Worm (Caenorhabditis elegans) whole organism, L3 larva: ENCODE results near the gene fbxc-20.

ENCODE experiments used
- R02D3.7 ChIP-seq: fragments of 150-350 bp; optimal IDR thresholded peaks from 2 replicates; lab custom pipeline; 2014; ENCODE audit warnings: missing biosample characterization, missing genetic modification characterization
- ama-1 ChIP-seq: fragments of 150-350 bp; optimal IDR thresholded peaks from 2 replicates; lab custom pipeline; 2018
- ceh-16 ChIP-seq: sonication (generic microtip); optimal IDR thresholded peaks from 2 replicates; lab custom pipeline; 2017; ENCODE audit warnings: missing biosample characterization, missing genetic modification characterization
- ceh-28 ChIP-seq: fragments of 150-350 bp; optimal IDR thresholded peaks from 2 replicates; lab custom pipeline; 2014; ENCODE audit warnings: missing biosample characterization, missing genetic modification reagents, missing genetic modification characterization
- daf-12 ChIP-seq: fragments of 150-350 bp; optimal IDR thresholded peaks from 2 replicates; lab custom pipeline; 2014; ENCODE audit warnings: missing biosample characterization, missing genetic modification reagents, missing genetic modification characterization
- egl-27 ChIP-seq: sonication (generic microtip); optimal IDR thresholded peaks from 4 replicates; lab custom pipeline; 2017; ENCODE audit warnings: missing biosample characterization, missing genetic modification reagents, missing genetic modification characterization
- elt-1 ChIP-seq: fragments of 150-350 bp; optimal IDR thresholded peaks from 2 replicates; lab custom pipeline; 2014; ENCODE audit warnings: missing biosample characterization, missing genetic modification characterization
- elt-2 ChIP-seq: sonication (generic microtip); optimal IDR thresholded peaks from 2 replicates; lab custom pipeline; 2016; ENCODE audit warnings: missing genetic modification reagents, mild to moderate bottlenecking, missing genetic modification characterization, missing compliant biosample characterization
- elt-3 ChIP-seq, 3 experiments: fragments of 150-350 bp in 1 of 3; sonication (generic microtip) in 2 of 3; optimal IDR thresholded peaks; 2 replicates in 2 of 3; 4 replicates in 1 of 3; lab custom pipeline; 2014 to 2017; ENCODE audit warnings: missing biosample characterization in 3 of 3, missing genetic modification characterization in 3 of 3
- eor-1 ChIP-seq, 2 experiments: fragments of 150-350 bp; optimal IDR thresholded peaks; 2 replicates each; lab custom pipeline; 2014 to 2018; ENCODE audit warnings: missing biosample characterization in 2 of 2, missing genetic modification characterization in 2 of 2
- fkh-10 ChIP-seq: sonication (generic microtip); optimal IDR thresholded peaks from 2 replicates; lab custom pipeline; 2017; ENCODE audit warnings: missing biosample characterization, missing genetic modification reagents, missing genetic modification characterization
- fos-1 ChIP-seq: fragments of 150-350 bp; optimal IDR thresholded peaks from 2 replicates; lab custom pipeline; 2014; ENCODE audit warnings: missing biosample characterization, missing genetic modification characterization
- jun-1 ChIP-seq: fragments of 150-350 bp; optimal IDR thresholded peaks from 2 replicates; lab custom pipeline; 2014; ENCODE audit warnings: missing biosample characterization, missing genetic modification reagents, missing genetic modification characterization
- lin-15B ChIP-seq: fragments of 150-350 bp; optimal IDR thresholded peaks from 2 replicates; lab custom pipeline; 2014; ENCODE audit warnings: missing biosample characterization, missing genetic modification characterization
- lin-39 ChIP-seq: fragments of 150-350 bp; optimal IDR thresholded peaks from 2 replicates; lab custom pipeline; 2018; ENCODE audit warnings: missing biosample characterization, missing genetic modification reagents, missing genetic modification characterization
- lsy-12 ChIP-seq: sonication (generic microtip); optimal IDR thresholded peaks from 2 replicates; lab custom pipeline; 2016; ENCODE audit warnings: mild to moderate bottlenecking, missing genetic modification characterization, missing compliant biosample characterization
- mml-1 ChIP-seq: fragments of 150-350 bp; sonication (generic microtip); optimal IDR thresholded peaks from 3 replicates; lab custom pipeline; 2014; ENCODE audit warnings: missing biosample characterization, missing genetic modification characterization
- nfya-1 ChIP-seq: sonication (generic microtip); optimal IDR thresholded peaks from 2 replicates; lab custom pipeline; 2017; ENCODE audit warnings: missing genetic modification characterization, mild to moderate bottlenecking, missing compliant biosample characterization, antibody characterized with exemption, moderate library complexity; ENCODE audit not compliant: insufficient read depth
- nhr-23 ChIP-seq: fragments of 150-350 bp; optimal IDR thresholded peaks from 2 replicates; lab custom pipeline; 2014; ENCODE audit warnings: missing biosample characterization, missing genetic modification reagents, missing genetic modification characterization
- nhr-237 ChIP-seq: fragments of 150-350 bp; optimal IDR thresholded peaks from 2 replicates; lab custom pipeline; 2014; ENCODE audit warnings: missing biosample characterization, missing genetic modification characterization
- nhr-25 ChIP-seq: sonication (generic microtip); optimal IDR thresholded peaks from 2 replicates; lab custom pipeline; 2017; ENCODE audit warnings: missing biosample characterization, missing genetic modification characterization
- nhr-28 ChIP-seq: fragments of 150-350 bp; optimal IDR thresholded peaks from 2 replicates; lab custom pipeline; 2014; ENCODE audit warnings: missing biosample characterization, missing genetic modification characterization
- nhr-43 ChIP-seq: sonication (generic microtip); optimal IDR thresholded peaks from 2 replicates; lab custom pipeline; 2016; ENCODE audit warnings: mild to moderate bottlenecking, missing genetic modification characterization, missing compliant biosample characterization; ENCODE audit not compliant: poor library complexity, severe bottlenecking
- nhr-67 ChIP-seq: fragments of 150-350 bp; optimal IDR thresholded peaks from 2 replicates; lab custom pipeline; 2014; ENCODE audit warnings: missing biosample characterization, missing genetic modification characterization
- nhr-76 ChIP-seq: fragments of 150-350 bp; sonication (generic microtip); optimal IDR thresholded peaks from 5 replicates; lab custom pipeline; 2014; ENCODE audit warnings: missing biosample characterization, missing genetic modification characterization
- pha-4 ChIP-seq: fragments of 150-350 bp; optimal IDR thresholded peaks from 2 replicates; lab custom pipeline; 2014; ENCODE audit warnings: missing biosample characterization, missing genetic modification reagents, missing genetic modification characterization
- pqm-1 ChIP-seq: fragments of 150-350 bp; optimal IDR thresholded peaks from 2 replicates; lab custom pipeline; 2017; ENCODE audit warnings: missing biosample characterization, missing genetic modification characterization, inconsistent platforms
- sea-2 ChIP-seq: fragments of 150-350 bp; sonication (generic microtip); optimal IDR thresholded peaks from 4 replicates; lab custom pipeline; 2014; ENCODE audit warnings: missing biosample characterization, missing genetic modification reagents, missing genetic modification characterization
- skn-1 ChIP-seq: fragments of 150-350 bp; optimal IDR thresholded peaks from 2 replicates; lab custom pipeline; 2014; ENCODE audit warnings: missing biosample characterization, missing genetic modification characterization
- snpc-4 ChIP-seq: fragments of 150-350 bp; optimal IDR thresholded peaks from 2 replicates; lab custom pipeline; 2014; ENCODE audit warnings: missing biosample characterization, missing genetic modification characterization
- tbx-2 ChIP-seq: sonication (generic microtip); optimal IDR thresholded peaks from 2 replicates; lab custom pipeline; 2016; ENCODE audit warnings: mild to moderate bottlenecking, missing genetic modification characterization, missing compliant biosample characterization
- unc-62 ChIP-seq: fragments of 150-350 bp; sonication (generic microtip); optimal IDR thresholded peaks from 4 replicates; lab custom pipeline; 2014; ENCODE audit warnings: missing biosample characterization, missing genetic modification reagents, missing genetic modification characterization
- zag-1 ChIP-seq: fragments of 150-350 bp; optimal IDR thresholded peaks from 2 replicates; lab custom pipeline; 2014; ENCODE audit warnings: missing biosample characterization, missing genetic modification characterization
- ztf-4 ChIP-seq: fragments of 150-350 bp; optimal IDR thresholded peaks from 2 replicates; lab custom pipeline; 2014; ENCODE audit warnings: missing biosample characterization, missing genetic modification characterization

The fbxc-20 gene

ce11 chrII:2418836-2419235 is at the start of gene fbxc-20:
TSS of gene fbxc-20 (plus strand) at chrII:2419136.
- TF ChIP-seq jun-1 (tag; lab: Kevin White, UChicago) (no peak), eor-1 (tag; optimal IDR thresholded peaks at IDR 0.05; lab: Kevin White, UChicago) (no peak)

- TF ChIP-seq lin-39 (no peak), elt-2 (tag; lab: Kevin White, UChicago) (no peak), nhr-23 (tag; lab: Kevin White, UChicago) (no peak), skn-1 (tag; lab: Kevin White, UChicago) (no peak), pqm-1 (tag; lab: Kevin White, UChicago) (no peak), lin-15B (tag; lab: Kevin White, UChicago) (no peak), zag-1 (tag; lab: Kevin White, UChicago) (no peak), nhr-28 (no peak), nhr-25 (no peak), pha-4 (no peak), lsy-12 (tag; lab: Kevin White, UChicago) (no peak), nhr-76 (tag; lab: Kevin White, UChicago) (no peak), elt-1 (tag; lab: Kevin White, UChicago) (no peak)
These were observed 46.8 kb upstream of the fbxc-20 start, which contains the start of gene F16G10.3 for ce11 chrII:2372090-2372489. TSS of gene F16G10.3 (plus strand) at chrII:2372390.

ce11 chrII:2374973-2375372 is 44.0 kb upstream of the fbxc-20 start, which contains the start of gene F16G10.2:
TSS of gene F16G10.2 (plus strand) at chrII:2375273.
- TF ChIP-seq pha-4: no peak
- no peak for TF ChIP-seq nhr-25
- no peak for TF ChIP-seq ceh-16 (tag; lab: Kevin White, UChicago)

DNA sequence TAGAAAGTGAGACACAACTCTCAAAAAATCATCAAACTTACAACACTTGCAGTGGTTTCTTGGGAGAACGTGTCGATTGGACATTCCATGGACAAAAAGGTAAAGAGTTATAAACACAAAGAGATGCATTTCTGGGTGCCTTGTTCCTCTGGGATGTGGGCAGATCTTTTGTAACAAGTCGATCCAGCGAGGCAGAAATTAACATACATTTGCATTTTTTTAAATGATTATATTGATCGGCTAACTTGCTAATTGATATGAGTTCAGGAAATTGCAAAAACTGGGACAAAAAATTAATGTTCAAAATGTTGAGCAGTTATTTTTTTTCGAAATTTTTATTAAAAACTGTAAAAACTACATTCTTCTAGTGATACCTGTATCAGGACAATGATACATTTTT is 41.2 kb upstream of the fbxc-20 start, which contains the start of gene F16G10.6:
TSS of gene F16G10.6 (minus strand) at position 101 of the 400 bp plus-strand sequence.
- TF ChIP-seq tbx-2 (tag; lab: Kevin White, UChicago): no peak
- TF ChIP-seq sea-2 (GFP tag; lab: Kevin White, UChicago): no peak
- TF ChIP-seq lin-15B (tag; lab: Kevin White, UChicago): no peak
- no peak for TF ChIP-seq pqm-1 (tag; lab: Kevin White, UChicago)
- no peak for TF ChIP-seq ztf-4 (tag; lab: Kevin White, UChicago)
- TF ChIP-seq snpc-4 (tag; lab: Kevin White, UChicago): no peak
- no peak for TF ChIP-seq nfya-1

DNA sequence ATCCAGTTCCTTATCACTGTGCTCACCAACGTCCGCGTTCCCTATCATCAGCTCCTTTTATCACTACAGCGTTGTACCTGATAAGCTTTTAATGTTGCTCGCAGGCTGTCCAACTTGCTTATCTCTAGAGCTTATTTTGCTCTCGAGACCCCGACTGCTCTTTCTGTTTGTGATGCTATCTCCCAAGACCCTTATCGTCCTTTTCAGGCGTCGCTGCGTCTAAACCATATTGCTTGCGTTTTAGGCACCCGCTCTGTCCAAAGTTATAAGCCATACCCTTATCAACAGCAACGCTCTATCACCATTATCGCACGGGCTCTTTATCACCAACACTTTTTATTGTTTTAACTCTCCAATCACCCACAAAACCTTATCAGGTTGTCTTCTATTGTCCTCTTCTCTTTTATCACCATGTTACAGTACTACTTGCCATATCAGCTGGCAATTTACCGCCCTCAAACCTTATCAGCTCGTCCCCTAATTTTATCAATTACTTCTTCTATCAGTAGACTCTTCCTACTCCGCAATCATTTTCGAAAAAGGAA is 40.4 kb upstream of the fbxc-20 start:
- peak; percentile 98 for TF ChIP-seq pqm-1 (tag; lab: Kevin White, UChicago)
- no peak for TF ChIP-seq unc-62 (GFP tag; lab: Kevin White, UChicago)
- peak; percentile 93 for TF ChIP-seq egl-27
- TF ChIP-seq ama-1: no peak
- TF ChIP-seq pha-4: peak; percentile 79
- TF ChIP-seq fos-1 (tag; lab: Kevin White, UChicago): peak; percentile 80
- peak; percentile 99 for TF ChIP-seq jun-1 (tag; lab: Kevin White, UChicago)
- peak; percentile 5 for TF ChIP-seq ceh-28 (tag; lab: Kevin White, UChicago)
- no peak for TF ChIP-seq fkh-10 (GFP tag; lab: Kevin White, UChicago)
- no peak for TF ChIP-seq daf-12
- peak; percentile 100 for TF ChIP-seq elt-2 (tag; lab: Kevin White, UChicago)
- peak; percentile 91 for TF ChIP-seq lsy-12 (tag; lab: Kevin White, UChicago)
- TF ChIP-seq lin-15B (tag; lab: Kevin White, UChicago): no peak

- TF ChIP-seq ama-1: no peak
- no peak for TF ChIP-seq nhr-237 (tag; lab: Kevin White, UChicago)
- TF ChIP-seq fos-1 (tag; lab: Kevin White, UChicago): no peak
- no peak for TF ChIP-seq R02D3.7 (tag; lab: Kevin White, UChicago)
- no peak for TF ChIP-seq snpc-4 (tag; lab: Kevin White, UChicago)
- no peak for TF ChIP-seq zag-1 (tag; lab: Kevin White, UChicago)
- TF ChIP-seq fkh-10 (GFP tag; lab: Kevin White, UChicago): no peak
- no peak for TF ChIP-seq eor-1 (tag; optimal IDR thresholded peaks at IDR 0.05; lab: Kevin White, UChicago)
- no peak for TF ChIP-seq nfya-1
- TF ChIP-seq nhr-67: no peak
- TF ChIP-seq nhr-43 (tag; lab: Kevin White, UChicago): no peak
- no peak for TF ChIP-seq elt-3 (tag; optimal IDR thresholded peaks at IDR 0.05; lab: Kevin White, UChicago)
- no peak for TF ChIP-seq jun-1 (tag; lab: Kevin White, UChicago)
- no peak for TF ChIP-seq nhr-25
- no peak for TF ChIP-seq mml-1
- TF ChIP-seq ztf-4 (tag; lab: Kevin White, UChicago): no peak
- TF ChIP-seq nhr-76 (tag; lab: Kevin White, UChicago): no peak
These were observed 39.3 kb upstream of the fbxc-20 start for ce11 chrII:2379673-2380072.
